Worm (Caenorhabditis elegans): Measurements from ENCODE around the gene C44B12.9.

The C44B12.9 gene

ce11 chrIV:1110999-1111398 is 6.6 kb upstream of the C44B12.9 start:
- no peak for TF ChIP-seq nhr-77 (tag; optimal IDR thresholded peaks at IDR 0.05)
- peak; percentile 20 for TF ChIP-seq F13H6.1 (tag; optimal IDR thresholded peaks at IDR 0.05)

ce11 chrIV:1108030-1108429 is 3.6 kb upstream of the C44B12.9 start:
- TF ChIP-seq sma-9 (GFP tag; optimal IDR thresholded peaks at IDR 0.05) (peak; percentile 52), sma-9 (tag; optimal IDR thresholded peaks at IDR 0.05) (no peak), unc-62 (GFP tag; optimal IDR thresholded peaks at IDR 0.05) (no peak), ceh-82 (tag; optimal IDR thresholded peaks at IDR 0.05) (no peak), mbf-1 (tag; optimal IDR thresholded peaks at IDR 0.05) (no peak), nhr-25 (tag; optimal IDR thresholded peaks at IDR 0.05) (no peak), mdl-1 (tag; optimal IDR thresholded peaks at IDR 0.05) (no peak), R02D3.7 (tag; optimal IDR thresholded peaks at IDR 0.05) (no peak), lsy-2 (tag; optimal IDR thresholded peaks at IDR 0.05) (peak in 1 of 2 experiments; percentile 23), nhr-6 (tag; optimal IDR thresholded peaks at IDR 0.05) (no peak), nhr-12 (tag; optimal IDR thresholded peaks at IDR 0.05) (no peak), lin-11 (tag; optimal IDR thresholded peaks at IDR 0.05) (no peak), nhr-237 (tag; optimal IDR thresholded peaks at IDR 0.05) (no peak), skn-1 (tag; optimal IDR thresholded peaks at IDR 0.05) (no peak), peb-1 (tag; optimal IDR thresholded peaks at IDR 0.05) (no peak), aly-2 (tag; optimal IDR thresholded peaks at IDR 0.05) (no peak), nhr-77 (tag; optimal IDR thresholded peaks at IDR 0.05) (no peak), unc-39 (tag; optimal IDR thresholded peaks at IDR 0.05) (no peak), ceh-16 (tag; optimal IDR thresholded peaks at IDR 0.05) (no peak), nhr-10 (tag; optimal IDR thresholded peaks at IDR 0.05) (no peak), zag-1 (tag; optimal IDR thresholded peaks at IDR 0.05) (no peak), Y55F3AM.14 (GFP tag; optimal IDR thresholded peaks at IDR 0.05) (no peak), nhr-21 (tag; optimal IDR thresholded peaks at IDR 0.05) (no peak), elt-1 (tag; optimal IDR thresholded peaks at IDR 0.05) (no peak), lin-13 (GFP tag; optimal IDR thresholded peaks at IDR 0.05) (no peak), lin-39 (tag; optimal IDR thresholded peaks at IDR 0.05) (no peak), sma-3 (GFP tag; optimal IDR thresholded peaks at IDR 0.05) (no peak), gmeb-1 (tag; optimal IDR thresholded peaks at IDR 0.05) (no peak), ztf-1 (GFP tag; conservative IDR thresholded peaks at IDR 0.05) (no peak), ztf-4 (tag; optimal IDR thresholded peaks at IDR 0.05) (peak; percentile 40), F13H6.1 (tag; optimal IDR thresholded peaks at IDR 0.05) (peak; percentile 82), C34F6.9 (tag; optimal IDR thresholded peaks at IDR 0.05) (no peak), unc-55 (GFP tag; optimal IDR thresholded peaks at IDR 0.05) (no peak), nhr-129 (tag; optimal IDR thresholded peaks at IDR 0.05) (peak; percentile 66), fos-1 (tag; optimal IDR thresholded peaks at IDR 0.05) (no peak)

DNA sequence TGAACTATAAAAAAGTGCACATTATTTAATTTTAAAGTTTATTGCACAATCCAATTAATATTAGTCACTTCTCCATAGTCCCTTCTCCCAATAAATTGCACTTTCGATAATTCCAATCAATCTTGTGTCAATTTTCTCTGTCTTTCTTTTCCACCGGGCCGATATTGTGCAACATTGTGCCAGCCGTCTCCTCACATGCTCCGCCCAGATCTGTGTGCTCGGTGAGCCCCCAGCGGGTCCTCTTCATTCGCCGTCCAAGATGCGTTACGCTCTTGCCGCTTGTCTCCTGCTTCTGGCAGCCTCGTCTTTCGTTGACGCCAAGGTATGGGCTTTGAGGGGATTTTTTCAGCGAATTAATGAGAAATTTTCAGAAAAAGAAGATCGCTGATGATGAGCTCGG is 2.8 kb upstream of the C44B12.9 start, which contains the start of gene ost-1:
Gene ost-1, plus strand, starts transcription at position 207 of the 400 bp plus-strand sequence.
- TF ChIP-seq dmd-4 (tag; optimal IDR thresholded peaks at IDR 0.05) (no peak), nhr-77 (tag; optimal IDR thresholded peaks at IDR 0.05) (no peak), nhr-12 (tag; optimal IDR thresholded peaks at IDR 0.05) (no peak), F13H6.1 (tag; optimal IDR thresholded peaks at IDR 0.05) (peak; percentile 31), R02D3.7 (tag; optimal IDR thresholded peaks at IDR 0.05) (no peak), crh-2 (tag; optimal IDR thresholded peaks at IDR 0.05) (no peak), nhr-129 (tag; optimal IDR thresholded peaks at IDR 0.05) (peak; percentile 35), ama-1 (optimal IDR thresholded peaks at IDR 0.05) (no peak), ceh-82 (tag; optimal IDR thresholded peaks at IDR 0.05) (no peak), unc-55 (GFP tag; optimal IDR thresholded peaks at IDR 0.05) (no peak), elt-1 (tag; optimal IDR thresholded peaks at IDR 0.05) (no peak), nhr-10 (tag; optimal IDR thresholded peaks at IDR 0.05) (no peak), sma-9 (GFP tag; optimal IDR thresholded peaks at IDR 0.05) (peak; percentile 3), sma-9 (tag; optimal IDR thresholded peaks at IDR 0.05) (no peak), ceh-16 (tag; optimal IDR thresholded peaks at IDR 0.05) (no peak), ztf-4 (tag; optimal IDR thresholded peaks at IDR 0.05) (no peak), blmp-1 (tag; optimal IDR thresholded peaks at IDR 0.05; ENCODE audit: insufficient read depth) (no peak), fos-1 (tag; optimal IDR thresholded peaks at IDR 0.05) (no peak), elt-3 (tag; optimal IDR thresholded peaks at IDR 0.05) (no peak)
